Worm (Caenorhabditis elegans) whole organism, L3 larva: ENCODE measurements around the gene pcyt-2.2.

Experiments used
- aly-2 ChIP-seq: fragments of 150-350 bp; optimal IDR thresholded peaks from 2 replicates; lab custom pipeline; 2014; ENCODE audit warnings: missing biosample characterization, missing genetic modification characterization
- ama-1 ChIP-seq: fragments of 150-350 bp; optimal IDR thresholded peaks from 2 replicates; lab custom pipeline; 2018
- daf-12 ChIP-seq: fragments of 150-350 bp; optimal IDR thresholded peaks from 2 replicates; lab custom pipeline; 2014; ENCODE audit warnings: missing biosample characterization, missing genetic modification reagents, missing genetic modification characterization
- egl-5 ChIP-seq: fragments of 150-350 bp; optimal IDR thresholded peaks from 2 replicates; lab custom pipeline; 2017; ENCODE audit warnings: missing biosample characterization, missing genetic modification reagents, missing genetic modification characterization, inconsistent platforms
- eor-1 ChIP-seq, 2 experiments: fragments of 150-350 bp; optimal IDR thresholded peaks; 2 replicates each; lab custom pipeline; 2014 to 2018; ENCODE audit warnings: missing biosample characterization in 2 of 2, missing genetic modification characterization in 2 of 2
- lin-39 ChIP-seq: fragments of 150-350 bp; optimal IDR thresholded peaks from 2 replicates; lab custom pipeline; 2018; ENCODE audit warnings: missing biosample characterization, missing genetic modification reagents, missing genetic modification characterization
- mdl-1 ChIP-seq: fragments of 150-350 bp; optimal IDR thresholded peaks from 2 replicates; lab custom pipeline; 2014; ENCODE audit warnings: missing biosample characterization, missing genetic modification characterization
- nhr-237 ChIP-seq: fragments of 150-350 bp; optimal IDR thresholded peaks from 2 replicates; lab custom pipeline; 2014; ENCODE audit warnings: missing biosample characterization, missing genetic modification characterization
- nhr-77 ChIP-seq: fragments of 150-350 bp; optimal IDR thresholded peaks from 2 replicates; lab custom pipeline; 2014; ENCODE audit warnings: missing biosample characterization, missing genetic modification characterization
- skn-1 ChIP-seq: fragments of 150-350 bp; optimal IDR thresholded peaks from 2 replicates; lab custom pipeline; 2014; ENCODE audit warnings: missing biosample characterization, missing genetic modification characterization
- snpc-4 ChIP-seq: fragments of 150-350 bp; optimal IDR thresholded peaks from 2 replicates; lab custom pipeline; 2014; ENCODE audit warnings: missing biosample characterization, missing genetic modification characterization
- unc-39 ChIP-seq: sonication (generic microtip); optimal IDR thresholded peaks from 4 replicates; lab custom pipeline; 2017; ENCODE audit warnings: missing biosample characterization, missing genetic modification characterization
- unc-62 ChIP-seq: fragments of 150-350 bp; sonication (generic microtip); optimal IDR thresholded peaks from 4 replicates; lab custom pipeline; 2014; ENCODE audit warnings: missing biosample characterization, missing genetic modification reagents, missing genetic modification characterization
- ztf-4 ChIP-seq: fragments of 150-350 bp; optimal IDR thresholded peaks from 2 replicates; lab custom pipeline; 2014; ENCODE audit warnings: missing biosample characterization, missing genetic modification characterization

- TF ChIP-seq eor-1 (tag; optimal IDR thresholded peaks at IDR 0.05; lab: Kevin White, UChicago) (no peak), nhr-77 (no peak), unc-62 (GFP tag; lab: Kevin White, UChicago) (no peak), mdl-1 (no peak), daf-12 (tag; lab: Kevin White, UChicago) (no peak), egl-5 (tag; lab: Kevin White, UChicago) (no peak), ztf-4 (tag; lab: Kevin White, UChicago) (no peak), nhr-237 (tag; lab: Kevin White, UChicago) (no peak), ama-1 (no peak), unc-39 (tag; lab: Kevin White, UChicago) (no peak), snpc-4 (tag; lab: Kevin White, UChicago) (no peak), aly-2 (no peak), lin-39 (tag; lab: Kevin White, UChicago) (no peak), skn-1 (no peak)
Observed at ce11 chrX:7883994-7884393, at the start of gene pcyt-2.2.
